Worm (Caenorhabditis elegans): Measurements from ENCODE around the gene F44E5.17.

F44E5.17 gene

DNA sequence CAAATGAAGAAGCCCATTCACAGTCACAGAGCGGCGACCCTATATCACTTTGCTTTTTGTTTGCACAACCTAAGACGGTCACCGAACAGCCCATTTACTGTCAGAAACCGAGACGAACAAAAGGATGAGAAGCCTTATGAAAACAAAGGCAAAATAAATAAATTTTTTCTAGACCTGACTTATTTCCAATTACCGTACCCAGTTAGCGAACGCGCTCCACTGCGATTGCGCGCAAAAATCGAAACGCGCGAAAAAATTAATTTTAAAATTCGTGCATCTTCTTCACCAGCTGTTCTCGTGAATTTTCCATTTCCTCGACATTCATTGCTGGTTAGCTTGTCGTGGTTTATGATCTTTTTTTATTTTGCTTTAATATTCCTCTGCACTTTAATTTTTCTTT lies 34.1 kb upstream of the F44E5.17 start, which contains the start of gene F43G6.16 (continued):
- TF ChIP-seq lir-3 (tag; optimal IDR thresholded peaks at IDR 0.05) (no peak), ZK546.5 (tag; optimal IDR thresholded peaks at IDR 0.05) (no peak), mxl-2 (GFP tag; conservative IDR thresholded peaks at IDR 0.05) (no peak), unc-62 (GFP tag; optimal IDR thresholded peaks at IDR 0.05 in 1 of 2) (no peak), unc-62 (tag; optimal IDR thresholded peaks at IDR 0.05) (no peak), nhr-111 (GFP tag; optimal IDR thresholded peaks at IDR 0.05) (no peak), hlh-30 (tag; optimal IDR thresholded peaks at IDR 0.05; ENCODE audit: insufficient read depth) (no peak), snpc-1.2 (GFP tag; IDR thresholded peaks at IDR 0.05) (peak; percentile 46; the same call in 1 of the 2 replicates), zip-2 (tag; optimal IDR thresholded peaks at IDR 0.05) (no peak), sdz-12 (GFP tag; optimal IDR thresholded peaks at IDR 0.05) (no peak), pqm-1 (tag; optimal IDR thresholded peaks at IDR 0.05) (no peak), nhr-25 (tag; optimal IDR thresholded peaks at IDR 0.05; ENCODE audit: borderline replicate concordance, insufficient read depth) (no peak), gei-8 (GFP tag; optimal IDR thresholded peaks at IDR 0.05) (no peak), mep-1 (tag; optimal IDR thresholded peaks at IDR 0.05) (no peak), mxl-3 (GFP tag; optimal IDR thresholded peaks at IDR 0.05) (no peak), mdl-1 (tag; optimal IDR thresholded peaks at IDR 0.05) (no peak), ceh-32 (tag; optimal IDR thresholded peaks at IDR 0.05; ENCODE audit: poor library complexity) (no peak), nhr-28 (tag; optimal IDR thresholded peaks at IDR 0.05) (no peak), F10B5.3 (tag; optimal IDR thresholded peaks at IDR 0.05) (no peak), F26F4.8 (GFP tag; conservative IDR thresholded peaks at IDR 0.05) (no peak), T26A8.4 (GFP tag; IDR thresholded peaks at IDR 0.05) (no peak), ceh-62 (tag; optimal IDR thresholded peaks at IDR 0.05) (no peak), Y75B8A.6 (GFP tag; IDR thresholded peaks at IDR 0.05) (no peak), dmd-9 (GFP tag; IDR thresholded peaks at IDR 0.05) (no peak), D1046.2 (GFP tag; IDR thresholded peaks at IDR 0.05) (no peak), lsy-2 (tag; optimal IDR thresholded peaks at IDR 0.05) (peak in 1 of 2 experiments; percentile 94), ceh-44 (GFP tag; IDR thresholded peaks at IDR 0.05) (peak; percentile 75; the same call in 1 of the 2 replicates), fkh-10 (GFP tag; optimal IDR thresholded peaks at IDR 0.05) (no peak), egl-27 (tag; optimal IDR thresholded peaks at IDR 0.05) (no peak), pha-4 (GFP tag; IDR thresholded peaks at IDR 0.05) (no peak), pha-4 (tag; optimal IDR thresholded peaks at IDR 0.05) (no peak), unc-130 (GFP tag; optimal IDR thresholded peaks at IDR 0.05) (peak; percentile 87), lin-38 (GFP tag; IDR thresholded peaks at IDR 0.05) (peak; percentile 98), set-16 (GFP tag; IDR thresholded peaks at IDR 0.05) (no peak)

DNA sequence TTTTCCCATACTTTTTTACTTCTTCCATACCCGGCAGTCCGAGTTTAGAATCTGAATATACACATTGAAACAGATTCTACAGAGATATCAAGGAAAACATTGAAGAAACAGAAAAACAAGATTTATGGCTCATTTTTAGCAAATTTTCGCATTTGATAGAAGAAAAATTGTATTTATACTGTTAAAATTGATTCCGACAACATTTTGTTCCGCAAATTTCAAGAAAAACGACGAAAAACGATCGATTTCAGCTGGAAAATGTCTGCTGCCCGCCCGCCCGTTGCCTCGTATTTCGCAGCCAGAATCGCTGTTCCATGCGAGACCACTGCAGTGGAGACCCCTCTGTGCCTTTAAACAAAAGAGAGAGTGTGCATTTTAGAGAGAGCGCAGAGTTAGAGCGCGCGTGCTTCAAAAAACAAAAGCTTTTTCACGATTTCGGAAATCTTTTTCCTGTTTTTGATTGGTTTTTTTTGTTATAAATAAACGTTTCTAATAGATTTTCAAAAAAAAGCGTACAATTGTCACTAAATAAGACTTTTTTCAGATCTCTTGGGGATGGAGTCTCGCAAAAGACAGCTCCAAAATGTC lies 29.6 kb upstream of the F44E5.17 start, which contains the start of the genes patr-1 and dna-2:
Gene patr-1, minus strand, starts transcription at position 51 of the 588 bp plus-strand sequence.
Gene dna-2, plus strand, starts transcription at position 538 of the 588 bp plus-strand sequence.
- TF ChIP-seq madf-5 (GFP tag; IDR thresholded peaks at IDR 0.05): no peak
- TF ChIP-seq lin-38 (GFP tag; IDR thresholded peaks at IDR 0.05): peak; percentile 65
- 0 out of 2 replicates have a peak, but pooled peaks have one; percentile 30 for TF ChIP-seq zfp-3 (GFP tag; conservative IDR thresholded peaks at IDR 0.05)
- peak; percentile 30 for TF ChIP-seq nhr-11 (tag; optimal IDR thresholded peaks at IDR 0.05)
- no peak for TF ChIP-seq rbr-2 (tag; optimal IDR thresholded peaks at IDR 0.05)
- TF ChIP-seq hlh-30 (tag; optimal IDR thresholded peaks at IDR 0.05; ENCODE audit: insufficient read depth): peak; percentile 64
- no peak for TF ChIP-seq nhr-77 (tag; optimal IDR thresholded peaks at IDR 0.05)
- peak; percentile 31 for TF ChIP-seq lin-13 (GFP tag; optimal IDR thresholded peaks at IDR 0.05)
- 0 out of 2 replicates have a peak, but pooled peaks have one; percentile 6 for TF ChIP-seq set-16 (GFP tag; IDR thresholded peaks at IDR 0.05)
- peak; percentile 37 for TF ChIP-seq unc-130 (GFP tag; optimal IDR thresholded peaks at IDR 0.05)
- TF ChIP-seq aha-1 (tag): peak; percentile 98
- TF ChIP-seq ceh-44 (GFP tag; IDR thresholded peaks at IDR 0.05): 0 out of 2 replicates have a peak, but pooled peaks have one; percentile 59
- no peak for TF ChIP-seq duxl-1 (tag; optimal IDR thresholded peaks at IDR 0.05; ENCODE audit: poor library complexity)
- peak; percentile 67 for TF ChIP-seq ama-1 (optimal IDR thresholded peaks at IDR 0.05)
- peak; percentile 59 for TF ChIP-seq hlh-11 (tag; optimal IDR thresholded peaks at IDR 0.05)
- TF ChIP-seq saeg-2 (GFP tag; IDR thresholded peaks at IDR 0.05): no peak
- TF ChIP-seq nhr-48 (tag; optimal IDR thresholded peaks at IDR 0.05): no peak
- peak; percentile 19; the same call in 1 of the 2 replicates for TF ChIP-seq nhr-42 (GFP tag; IDR thresholded peaks at IDR 0.05)
- TF ChIP-seq lsy-2 (tag; optimal IDR thresholded peaks at IDR 0.05): peak in 1 of 2 experiments; percentile 86
- no peak for TF ChIP-seq snpc-4 (tag; optimal IDR thresholded peaks at IDR 0.05)
- TF ChIP-seq hmg-1.1 (GFP tag; IDR thresholded peaks at IDR 0.05): peak; percentile 64; the same call in 1 of the 2 replicates
- TF ChIP-seq unc-62 (GFP tag; optimal IDR thresholded peaks at IDR 0.05 in 1 of 2): peak in 1 of 2 experiments; percentile 59
- TF ChIP-seq unc-62 (tag; optimal IDR thresholded peaks at IDR 0.05): no peak
- TF ChIP-seq nhr-6 (tag; optimal IDR thresholded peaks at IDR 0.05): peak; percentile 70
- TF ChIP-seq mdl-1 (tag; optimal IDR thresholded peaks at IDR 0.05): peak; percentile 23 to 65

Measured in whole organism, L4 larva.